Worm (Caenorhabditis elegans): ENCODE data around the gene chil-18.

Gene chil-18

DNA sequence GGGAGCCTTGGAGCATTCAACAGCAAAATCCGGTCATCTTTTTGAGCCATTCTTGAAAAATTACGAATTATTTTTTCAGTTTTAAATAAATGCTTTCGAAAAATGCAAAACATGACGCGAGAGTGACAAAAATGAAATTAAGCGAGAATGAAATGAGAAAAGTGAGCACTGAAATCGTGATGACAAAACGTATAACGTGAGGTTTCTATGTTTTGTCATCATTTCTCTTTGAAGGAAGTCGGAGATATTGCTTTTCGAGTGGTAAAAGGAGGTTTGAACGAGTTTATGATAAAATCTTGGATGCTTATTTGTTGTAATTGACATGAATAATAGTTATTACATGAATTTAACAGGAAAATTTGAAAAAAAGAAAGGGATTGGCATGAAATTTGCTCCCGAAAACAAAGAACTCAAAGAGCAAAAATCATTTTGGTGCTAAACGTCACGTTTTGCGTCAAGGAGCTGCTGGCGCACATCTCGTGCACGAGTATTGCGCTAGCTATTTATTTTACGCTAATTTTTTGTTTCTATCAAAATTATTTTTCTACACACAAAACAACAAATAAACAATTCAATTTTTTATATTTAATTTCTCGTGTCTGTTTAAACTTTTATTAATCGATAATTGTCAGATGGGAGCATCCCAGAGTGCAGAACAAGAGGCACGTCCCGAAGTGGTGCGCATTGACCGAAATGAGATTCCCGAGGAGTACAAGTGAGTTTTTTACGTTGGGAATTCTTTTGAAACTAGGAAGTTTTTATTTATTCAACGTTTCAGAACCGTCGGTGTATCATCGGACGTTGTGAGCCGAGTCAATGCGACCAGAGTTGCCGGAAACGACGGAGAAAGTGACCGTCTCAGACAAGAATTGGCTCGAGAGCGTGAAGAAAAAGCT is 31.4 kb upstream of the chil-18 start, which contains the start of the genes gss-1 and chch-3 (continued):
- TF ChIP-seq ets-5 (GFP tag; IDR thresholded peaks at IDR 0.05): no peak
- peak; percentile 68 for TF ChIP-seq skn-1 (tag; optimal IDR thresholded peaks at IDR 0.05)
- peak; percentile 79 for TF ChIP-seq rnt-1 (tag; optimal IDR thresholded peaks at IDR 0.05)
- TF ChIP-seq hpl-2 (GFP tag; optimal IDR thresholded peaks at IDR 0.05): no peak
- no peak for TF ChIP-seq sptf-1 (tag; optimal IDR thresholded peaks at IDR 0.05)
- TF ChIP-seq fos-1 (tag; optimal IDR thresholded peaks at IDR 0.05): no peak
- TF ChIP-seq irx-1 (tag; optimal IDR thresholded peaks at IDR 0.05): no peak
- TF ChIP-seq unc-30 (tag; optimal IDR thresholded peaks at IDR 0.05): no peak
- no peak for TF ChIP-seq alr-1 (tag; optimal IDR thresholded peaks at IDR 0.05; ENCODE audit: borderline replicate concordance)
- peak in 1 of 2 experiments; percentile 63 for TF ChIP-seq mdl-1 (tag; optimal IDR thresholded peaks at IDR 0.05)
- no peak for TF ChIP-seq C34B4.2 (tag; optimal IDR thresholded peaks at IDR 0.05)
- TF ChIP-seq egl-13 (tag; optimal IDR thresholded peaks at IDR 0.05): peak; percentile 33
- peak; percentile 63 for TF ChIP-seq isw-1 (GFP tag; IDR thresholded peaks at IDR 0.05)
- TF ChIP-seq snu-23 (GFP tag; optimal IDR thresholded peaks at IDR 0.05): peak; percentile 74
- TF ChIP-seq tbx-2 (tag; optimal IDR thresholded peaks at IDR 0.05): peak; percentile 68
- peak; percentile 48 for TF ChIP-seq lin-15B (tag; optimal IDR thresholded peaks at IDR 0.05)
- peak; percentile 22 for TF ChIP-seq aly-2 (tag; optimal IDR thresholded peaks at IDR 0.05)
- TF ChIP-seq ceh-8 (GFP tag; optimal IDR thresholded peaks at IDR 0.05): peak; percentile 24
- peak; percentile 80 for TF ChIP-seq nhr-85 (tag)
- TF ChIP-seq unc-98 (GFP tag; IDR thresholded peaks at IDR 0.05): no peak
- no peak for TF ChIP-seq ces-1 (GFP tag; optimal IDR thresholded peaks at IDR 0.05)
- TF ChIP-seq unc-130 (tag; optimal IDR thresholded peaks at IDR 0.05): peak; percentile 39
- peak; percentile 46 for TF ChIP-seq snpc-4 (tag; optimal IDR thresholded peaks at IDR 0.05)
- no peak for TF ChIP-seq fkh-4 (tag; optimal IDR thresholded peaks at IDR 0.05; ENCODE audit: borderline replicate concordance)
- peak; percentile 66 for TF ChIP-seq swsn-7 (tag; optimal IDR thresholded peaks at IDR 0.05)
- no peak for TF ChIP-seq elt-3 (tag; optimal IDR thresholded peaks at IDR 0.05)
- TF ChIP-seq vab-15 (tag; optimal IDR thresholded peaks at IDR 0.05): no peak
- TF ChIP-seq nhr-47 (tag; optimal IDR thresholded peaks at IDR 0.05): peak; percentile 74
- peak; percentile 42 for TF ChIP-seq lin-13 (GFP tag; optimal IDR thresholded peaks at IDR 0.05)
- TF ChIP-seq C16A3.4 (tag; optimal IDR thresholded peaks at IDR 0.05): peak; percentile 38
- no peak for TF ChIP-seq dsc-1 (tag; optimal IDR thresholded peaks at IDR 0.05)
- TF ChIP-seq blmp-1 (tag; optimal IDR thresholded peaks at IDR 0.05): peak; percentile 45
- TF ChIP-seq pax-3 (tag; optimal IDR thresholded peaks at IDR 0.05): no peak
- TF ChIP-seq ztf-11 (tag; optimal IDR thresholded peaks at IDR 0.05): no peak
- TF ChIP-seq nhr-77 (tag; optimal IDR thresholded peaks at IDR 0.05): peak; percentile 7
- TF ChIP-seq hlh-17 (GFP tag; optimal IDR thresholded peaks at IDR 0.05; ENCODE audit: borderline replicate concordance): no peak
- TF ChIP-seq grh-1 (GFP tag; IDR thresholded peaks at IDR 0.05): peak; percentile 49; the same call in 1 of the 2 replicates
- peak; percentile 68 to 77 for TF ChIP-seq efl-1 (optimal IDR thresholded peaks at IDR 0.05)
- peak; percentile 70 to 96 for TF ChIP-seq efl-1 (GFP tag; optimal IDR thresholded peaks at IDR 0.05 in 1 of 2)
- no peak for TF ChIP-seq ceh-90 (tag; optimal IDR thresholded peaks at IDR 0.05)
- TF ChIP-seq nhr-84 (tag; optimal IDR thresholded peaks at IDR 0.05): no peak
- peak; percentile 81 for TF ChIP-seq lin-14 (GFP tag; optimal IDR thresholded peaks at IDR 0.05)
- no peak for TF ChIP-seq nhr-12 (tag; optimal IDR thresholded peaks at IDR 0.05)
- no peak for TF ChIP-seq zag-1 (tag; optimal IDR thresholded peaks at IDR 0.05)
- TF ChIP-seq nhr-76 (tag; optimal IDR thresholded peaks at IDR 0.05): no peak
- TF ChIP-seq sup-37 (GFP tag; optimal IDR thresholded peaks at IDR 0.05): no peak
- TF ChIP-seq Y116A8C.19 (tag; optimal IDR thresholded peaks at IDR 0.05; ENCODE audit: borderline replicate concordance): no peak
- TF ChIP-seq lin-35 (GFP tag; optimal IDR thresholded peaks at IDR 0.05): peak; percentile 75 to 81
- no peak for TF ChIP-seq mab-9 (GFP tag; IDR thresholded peaks at IDR 0.05)
- TF ChIP-seq jun-1 (tag; optimal IDR thresholded peaks at IDR 0.05): no peak
- TF ChIP-seq mef-2 (tag; optimal IDR thresholded peaks at IDR 0.05): no peak
- TF ChIP-seq ama-1 (optimal IDR thresholded peaks at IDR 0.05): no peak
